Fruit fly (Drosophila melanogaster): ENCODE data around the gene Ssdp.
A peak's percentile ranks its signal among the peaks of the same experiment; 100 is the strongest.

Ssdp gene

dm6 chr3R:18198518-18199118, 777 bp downstream of the Ssdp start (continued):
- TF ChIP-seq CG18619 (GFP tag; optimal IDR thresholded peaks at IDR 0.05) (peak; percentile 6), CG31365 (tag; optimal IDR thresholded peaks at IDR 0.05) (peak; percentile 52), CG6854 (GFP tag; optimal IDR thresholded peaks at IDR 0.05) (peak; percentile 28), peb (GFP tag; IDR thresholded peaks at IDR 0.05) (no peak), CG5245 (GFP tag; optimal IDR thresholded peaks at IDR 0.05) (no peak), CG3281 (GFP tag; optimal IDR thresholded peaks at IDR 0.05) (peak; percentile 19), CG17186 (GFP tag; optimal IDR thresholded peaks at IDR 0.05) (no peak), CG18262 (tag; optimal IDR thresholded peaks at IDR 0.05) (peak; percentile 36), CG17359 (tag; optimal IDR thresholded peaks at IDR 0.05) (peak; percentile 71), CG2202 (tag; optimal IDR thresholded peaks at IDR 0.05) (peak; percentile 61), Hmx (GFP tag; optimal IDR thresholded peaks at IDR 0.05) (no peak), Asciz (GFP tag; optimal IDR thresholded peaks at IDR 0.05) (peak; percentile 75), H15 (GFP tag; IDR thresholded peaks at IDR 0.05) (no peak), grn (GFP tag; optimal IDR thresholded peaks at IDR 0.05) (peak; percentile 56), Dbx (GFP tag; IDR thresholded peaks at IDR 0.05) (no peak), row (GFP tag; IDR thresholded peaks at IDR 0.05) (no peak), lola (GFP tag; optimal IDR thresholded peaks at IDR 0.05) (peak in 1 of 3 experiments; percentile 19), CG9727 (GFP tag; optimal IDR thresholded peaks at IDR 0.05) (peak; percentile 70), Ravus (GFP tag; IDR thresholded peaks at IDR 0.05) (no peak), CG34376 (GFP tag; optimal IDR thresholded peaks at IDR 0.05) (peak; percentile 30), CG17829 (tag; optimal IDR thresholded peaks at IDR 0.05) (peak; percentile 26), Aef1 (GFP tag; IDR thresholded peaks at IDR 0.05) (no peak), CTCF (GFP tag; optimal IDR thresholded peaks at IDR 0.05) (no peak), ap (GFP tag; IDR thresholded peaks at IDR 0.05) (no peak), CG10267 (tag; optimal IDR thresholded peaks at IDR 0.05) (peak; percentile 12), CG8924 (tag; optimal IDR thresholded peaks at IDR 0.05) (peak; percentile 56), pita (GFP tag; optimal IDR thresholded peaks at IDR 0.05) (no peak), CG13624 (GFP tag; optimal IDR thresholded peaks at IDR 0.05) (peak; percentile 41), Fer3 (tag; optimal IDR thresholded peaks at IDR 0.05) (peak; percentile 50), Ada2b (GFP tag; IDR thresholded peaks at IDR 0.05) (no peak), croc (GFP tag; conservative IDR thresholded peaks at IDR 0.05) (no peak), z (GFP tag; IDR thresholded peaks at IDR 0.05) (no peak), CG16815 (GFP tag; optimal IDR thresholded peaks at IDR 0.05) (no peak), usp (GFP tag; optimal IDR thresholded peaks at IDR 0.05) (no peak), Ptx1 (GFP tag; IDR thresholded peaks at IDR 0.05) (no peak), ranshi (GFP tag; IDR thresholded peaks at IDR 0.05) (no peak), nmo (GFP tag; optimal IDR thresholded peaks at IDR 0.05) (no peak), Vsx1 (GFP tag; optimal IDR thresholded peaks at IDR 0.05) (peak; percentile 36), Taf1 (GFP tag; IDR thresholded peaks at IDR 0.05) (no peak), toy (GFP tag; IDR thresholded peaks at IDR 0.05) (no peak), CG2116 (GFP tag; optimal IDR thresholded peaks at IDR 0.05) (peak; percentile 47), sc (optimal IDR thresholded peaks at IDR 0.05) (no peak), sc (GFP tag; optimal IDR thresholded peaks at IDR 0.05) (no peak), Sry-δ (GFP tag; optimal IDR thresholded peaks at IDR 0.05) (no peak), CG10654 (GFP tag; optimal IDR thresholded peaks at IDR 0.05) (peak; percentile 9), luna (GFP tag; optimal IDR thresholded peaks at IDR 0.05) (no peak), CG7928 (GFP tag; optimal IDR thresholded peaks at IDR 0.05) (no peak), scrt (GFP tag; optimal IDR thresholded peaks at IDR 0.05) (peak; percentile 58), CG7839 (tag; optimal IDR thresholded peaks at IDR 0.05) (no peak), CG12391 (tag; optimal IDR thresholded peaks at IDR 0.05) (peak; percentile 25), ac (GFP tag; optimal IDR thresholded peaks at IDR 0.05) (peak; percentile 61), CG10366 (GFP tag; IDR thresholded peaks at IDR 0.05) (no peak)

Data from whole organism, embryonic.